Worm (Caenorhabditis elegans): Measurements from ENCODE around the gene srbc-34.

Gene srbc-34

ce11 chrV:20195451-20196036, 10.6 kb upstream of the srbc-34 start, which contains the start of the genes srh-217 and Y113G7B.28:
srh-217 (minus strand) TSS chrV:20195551.
Y113G7B.28 (plus strand) TSS chrV:20195986.
- TF ChIP-seq set-16 (GFP tag; IDR thresholded peaks at IDR 0.05) (no peak), dpl-1 (GFP tag; optimal IDR thresholded peaks at IDR 0.05) (no peak), vab-7 (GFP tag; IDR thresholded peaks at IDR 0.05) (no peak), snpc-4 (tag; optimal IDR thresholded peaks at IDR 0.05) (no peak), lsy-2 (tag; optimal IDR thresholded peaks at IDR 0.05) (no peak), fkh-10 (GFP tag; optimal IDR thresholded peaks at IDR 0.05) (no peak), ceh-20 (GFP tag; IDR thresholded peaks at IDR 0.05) (no peak), tag-97 (GFP tag; IDR thresholded peaks at IDR 0.05) (no peak), zfp-2 (tag; optimal IDR thresholded peaks at IDR 0.05) (no peak)

ce11 chrV:20196671-20197070, 9.4 kb upstream of the srbc-34 start, which contains the start of gene ftr-1:
ftr-1 (plus strand) TSS chrV:20196971.
- TF ChIP-seq ceh-32 (tag; optimal IDR thresholded peaks at IDR 0.05; ENCODE audit: poor library complexity) = no peak
- no peak for TF ChIP-seq arid-1 (GFP tag; conservative IDR thresholded peaks at IDR 0.05)
- no peak for TF ChIP-seq zfp-3 (GFP tag; conservative IDR thresholded peaks at IDR 0.05)
- TF ChIP-seq dmd-8 (GFP tag; IDR thresholded peaks at IDR 0.05) = no peak
- no peak for TF ChIP-seq nhr-6 (tag; optimal IDR thresholded peaks at IDR 0.05)
- no peak for TF ChIP-seq nhr-11 (tag; optimal IDR thresholded peaks at IDR 0.05)
- TF ChIP-seq hlh-11 (tag; optimal IDR thresholded peaks at IDR 0.05) = no peak
- no peak for TF ChIP-seq nhr-25 (tag; optimal IDR thresholded peaks at IDR 0.05; ENCODE audit: borderline replicate concordance, insufficient read depth)

- TF ChIP-seq ZK337.2 (GFP tag; IDR thresholded peaks at IDR 0.05) (no peak), ceh-32 (tag; optimal IDR thresholded peaks at IDR 0.05; ENCODE audit: poor library complexity) (no peak), lim-7 (GFP tag; IDR thresholded peaks at IDR 0.05) (no peak), Y48G9A.11 (GFP tag; IDR thresholded peaks at IDR 0.05) (no peak), dmd-8 (GFP tag; IDR thresholded peaks at IDR 0.05) (no peak), daf-19 (GFP tag; conservative IDR thresholded peaks at IDR 0.05) (no peak), zfp-3 (GFP tag; conservative IDR thresholded peaks at IDR 0.05) (no peak), gei-8 (GFP tag; optimal IDR thresholded peaks at IDR 0.05) (no peak), snpc-4 (tag; optimal IDR thresholded peaks at IDR 0.05) (no peak), mdt-29 (GFP tag; IDR thresholded peaks at IDR 0.05) (no peak), mxl-3 (GFP tag; optimal IDR thresholded peaks at IDR 0.05) (no peak), nhr-41 (GFP tag; IDR thresholded peaks at IDR 0.05) (no peak), vab-7 (GFP tag; IDR thresholded peaks at IDR 0.05) (no peak), unc-62 (GFP tag; optimal IDR thresholded peaks at IDR 0.05 in 1 of 2) (no peak), unc-62 (tag; optimal IDR thresholded peaks at IDR 0.05) (no peak), set-16 (GFP tag; IDR thresholded peaks at IDR 0.05) (no peak), zip-11 (GFP tag; IDR thresholded peaks at IDR 0.05) (no peak), nhr-48 (tag; optimal IDR thresholded peaks at IDR 0.05) (no peak)
These were observed 7.2 kb upstream of the srbc-34 start, which contains the start of gene fog-2 for ce11 chrV:20198954-20199353. fog-2 (plus strand) TSS chrV:20199254.

ce11 chrV:20199658-20200057, 6.5 kb upstream of the srbc-34 start:
- TF ChIP-seq unc-62 (GFP tag; optimal IDR thresholded peaks at IDR 0.05 in 1 of 2) = peak in 1 of 2 experiments; percentile 93
- no peak for TF ChIP-seq unc-62 (tag; optimal IDR thresholded peaks at IDR 0.05)
- no peak for TF ChIP-seq set-16 (GFP tag; IDR thresholded peaks at IDR 0.05)

ce11 chrV:20201316-20201715, 4.8 kb upstream of the srbc-34 start, which contains the start of gene fbxa-114:
fbxa-114 (plus strand) TSS chrV:20201616.
- TF ChIP-seq ztf-7 (tag; optimal IDR thresholded peaks at IDR 0.05) = no peak
- peak; percentile 55 for TF ChIP-seq aha-1 (tag)

- TF ChIP-seq ZK546.5 (tag; optimal IDR thresholded peaks at IDR 0.05) (no peak), Y105C5A.15 (GFP tag; IDR thresholded peaks at IDR 0.05) (no peak), ces-1 (GFP tag; optimal IDR thresholded peaks at IDR 0.05) (no peak), hif-1 (tag; optimal IDR thresholded peaks at IDR 0.05) (no peak), aly-2 (tag; optimal IDR thresholded peaks at IDR 0.05) (no peak), nhr-25 (tag; optimal IDR thresholded peaks at IDR 0.05; ENCODE audit: borderline replicate concordance, insufficient read depth) (no peak), ceh-44 (GFP tag; IDR thresholded peaks at IDR 0.05) (no peak), T26A8.4 (GFP tag; IDR thresholded peaks at IDR 0.05) (no peak), nhr-41 (GFP tag; IDR thresholded peaks at IDR 0.05) (no peak), dmd-9 (GFP tag; IDR thresholded peaks at IDR 0.05) (no peak), nhr-77 (tag; optimal IDR thresholded peaks at IDR 0.05) (no peak), dmd-6 (GFP tag; IDR thresholded peaks at IDR 0.05) (no peak)
These were observed 3.0 kb upstream of the srbc-34 start, which contains the start of gene fbxa-113 for ce11 chrV:20203085-20203484. fbxa-113 (plus strand) TSS chrV:20203385.
